Fruit fly (Drosophila melanogaster) whole organism, embryonic: ENCODE data around the gene CG45078.
A peak's percentile ranks its signal among the peaks of the same experiment; 100 is the strongest.

ENCODE experiments used
- Aef1 ChIP-seq: fragments of 200-800 bp; sonication (Bioruptor generic); IDR thresholded peaks from 3 replicates; pipeline ENCODE4 v1.3.6; 2022; ENCODE audit warnings: missing biosample characterization, missing genetic modification characterization
- Antp ChIP-seq: fragments of 200-800 bp; sonication (Bioruptor generic); optimal IDR thresholded peaks from 3 replicates; lab custom pipeline; 2016; ENCODE audit warnings: missing biosample characterization, missing genetic modification characterization
- Awh ChIP-seq: fragments of 200-800 bp; sonication (Bioruptor generic); IDR thresholded peaks from 2 replicates; pipeline ENCODE4, ENCODE4 v1.3.6; 2022; ENCODE audit warnings: missing biosample characterization, missing genetic modification characterization
- CG10209 ChIP-seq: fragments of 200-800 bp; sonication (Bioruptor generic); optimal IDR thresholded peaks from 3 replicates; lab custom pipeline; 2017; ENCODE audit warnings: missing biosample characterization, mild to moderate bottlenecking, missing genetic modification characterization, missing genetic modification reagents
- CG10543 ChIP-seq: fragments of 200-800 bp; sonication (Bioruptor generic); optimal IDR thresholded peaks from 3 replicates; lab custom pipeline; 2017; ENCODE audit warnings: missing biosample characterization, mild to moderate bottlenecking, missing genetic modification characterization, moderate library complexity
- CG11247 ChIP-seq: fragments of 200-800 bp; sonication (Bioruptor generic); IDR thresholded peaks from 2 replicates; pipeline ENCODE4 v1.3.6; 2022; ENCODE audit warnings: missing biosample characterization, missing genetic modification characterization
- CG12299 ChIP-seq: fragments of 200-800 bp; sonication (Bioruptor generic); optimal IDR thresholded peaks from 2 replicates; lab custom pipeline; 2018; ENCODE audit warnings: missing biosample characterization, mild to moderate bottlenecking, missing genetic modification characterization
- CG14014 ChIP-seq: fragments of 200-800 bp; sonication (Bioruptor generic); IDR thresholded peaks from 2 replicates; pipeline ENCODE4 v1.3.6; 2022; ENCODE audit warnings: missing biosample characterization, missing genetic modification characterization
- CG14441 ChIP-seq: fragments of 200-800 bp; sonication (Bioruptor generic); IDR thresholded peaks from 2 replicates; pipeline ENCODE4 v1.3.6; 2022; ENCODE audit warnings: missing biosample characterization, missing genetic modification characterization
- CG16813 ChIP-seq: fragments of 200-800 bp; sonication (Bioruptor generic); IDR thresholded peaks from 3 replicates; pipeline ENCODE4 v1.3.6; 2022; ENCODE audit warnings: missing biosample characterization, missing genetic modification characterization; ENCODE audit not compliant: partially characterized antibody
- CG17802 ChIP-seq: fragments of 200-800 bp; sonication (Bioruptor generic); optimal IDR thresholded peaks from 2 replicates; lab custom pipeline; 2018; ENCODE audit warnings: missing biosample characterization, mild to moderate bottlenecking, missing genetic modification characterization, moderate library complexity
- CG17829 ChIP-seq: fragments of 200-800 bp; optimal IDR thresholded peaks from 2 replicates; lab custom pipeline; 2019; ENCODE audit warnings: missing biosample characterization, mild to moderate bottlenecking, missing genetic modification characterization, moderate library complexity
- CG18262 ChIP-seq: fragments of 200-800 bp; optimal IDR thresholded peaks from 3 replicates; lab custom pipeline; 2019; ENCODE audit warnings: missing biosample characterization, mild to moderate bottlenecking, missing genetic modification characterization, moderate library complexity
- CG18599 ChIP-seq: fragments of 200-800 bp; sonication (Bioruptor generic); optimal IDR thresholded peaks from 3 replicates; lab custom pipeline; 2017; ENCODE audit warnings: missing biosample characterization, missing genetic modification characterization, mild to moderate bottlenecking, moderate library complexity, missing genetic modification reagents
- CG30431 ChIP-seq: fragments of 200-800 bp; sonication (Bioruptor generic); optimal IDR thresholded peaks from 2 replicates; lab custom pipeline; 2017; ENCODE audit warnings: missing biosample characterization, missing genetic modification characterization
- CG3065 ChIP-seq: fragments of 200-800 bp; sonication (Bioruptor generic); optimal IDR thresholded peaks from 2 replicates; lab custom pipeline; 2016; ENCODE audit warnings: missing biosample characterization, missing genetic modification characterization
- CG32532 ChIP-seq: fragments of 200-800 bp; sonication (Bioruptor generic); IDR thresholded peaks from 2 replicates; pipeline ENCODE4 v1.3.6; 2022; ENCODE audit warnings: missing biosample characterization, missing genetic modification characterization
- CG3995 ChIP-seq: fragments of 200-800 bp; sonication (Bioruptor generic); optimal IDR thresholded peaks from 3 replicates; lab custom pipeline; 2016; ENCODE audit warnings: missing biosample characterization, missing genetic modification characterization
- CG6254 ChIP-seq: fragments of 200-800 bp; sonication (Bioruptor generic); optimal IDR thresholded peaks from 3 replicates; lab custom pipeline; 2017; ENCODE audit warnings: mild to moderate bottlenecking, missing biosample characterization, missing genetic modification reagents, missing genetic modification characterization
- CG6854 ChIP-seq: fragments of 200-800 bp; sonication (Bioruptor generic); optimal IDR thresholded peaks from 3 replicates; lab custom pipeline; 2017; ENCODE audit warnings: missing biosample characterization, mild to moderate bottlenecking, missing genetic modification characterization
- CG8765 ChIP-seq: fragments of 200-800 bp; sonication (Bioruptor generic); IDR thresholded peaks from 2 replicates; pipeline ENCODE4 v1.3.6; 2022; ENCODE audit warnings: missing biosample characterization, missing genetic modification characterization
- CkIIα-i1 ChIP-seq: fragments of 200-800 bp; sonication (Bioruptor generic); IDR thresholded peaks from 2 replicates; pipeline ENCODE4 v1.3.6; 2022; ENCODE audit warnings: missing biosample characterization, missing genetic modification characterization
- CrebB ChIP-seq: fragments of 200-800 bp; sonication (Bioruptor generic); optimal IDR thresholded peaks from 3 replicates; lab custom pipeline; 2018; ENCODE audit warnings: missing biosample characterization, mild to moderate bottlenecking, missing genetic modification characterization
- Dfd ChIP-seq, 2 experiments: fragments of >200 bp; optimal IDR thresholded peaks; 2 replicates each; lab custom pipeline; 2017; ENCODE audit warnings: missing biosample characterization in 2 of 2, missing genetic modification characterization in 2 of 2
- HLH3B ChIP-seq: fragments of 200-800 bp; sonication (Bioruptor generic); IDR thresholded peaks from 2 replicates; pipeline ENCODE4 v1.3.6; 2022; ENCODE audit warnings: missing biosample characterization, missing genetic modification characterization
- Mad ChIP-seq: fragments of 200-800 bp; sonication (Bioruptor generic); optimal IDR thresholded peaks from 2 replicates; lab custom pipeline; 2016; ENCODE audit warnings: missing biosample characterization, missing genetic modification characterization
- NC2β ChIP-seq: fragments of 200-800 bp; sonication (Bioruptor generic); optimal IDR thresholded peaks from 2 replicates; lab custom pipeline; 2016; ENCODE audit warnings: missing biosample characterization, missing genetic modification characterization
- Spps ChIP-seq: fragments of 200-800 bp; sonication (Bioruptor generic); optimal IDR thresholded peaks from 2 replicates; lab custom pipeline; 2018; ENCODE audit warnings: missing biosample characterization, mild to moderate bottlenecking, missing genetic modification characterization
- Ssrp ChIP-seq: fragments of 200-800 bp; sonication (Bioruptor generic); optimal IDR thresholded peaks from 2 replicates; lab custom pipeline; 2018; ENCODE audit warnings: missing biosample characterization, mild to moderate bottlenecking, missing genetic modification characterization, moderate library complexity
- TFAM ChIP-seq: fragments of 200-800 bp; sonication (Bioruptor generic); optimal IDR thresholded peaks from 2 replicates; lab custom pipeline; 2017; ENCODE audit warnings: missing biosample characterization, missing genetic modification characterization, inconsistent platforms
- al ChIP-seq: fragments of 200-800 bp; sonication (Bioruptor generic); IDR thresholded peaks from 2 replicates; pipeline ENCODE4 v1.3.6; 2022; ENCODE audit warnings: missing biosample characterization, missing genetic modification characterization
- bbx ChIP-seq: fragments of 200-800 bp; sonication (Bioruptor generic); IDR thresholded peaks from 2 replicates; pipeline ENCODE4 v1.3.6; 2022; ENCODE audit warnings: missing biosample characterization, missing genetic modification characterization; ENCODE audit not compliant: partially characterized antibody
- en ChIP-seq: fragments of 200-800 bp; sonication (Bioruptor generic); optimal IDR thresholded peaks from 2 replicates; lab custom pipeline; 2016; ENCODE audit warnings: missing biosample characterization, missing genetic modification characterization
- eve ChIP-seq, 2 experiments: fragments of >200 bp; optimal IDR thresholded peaks; 2 replicates each; lab custom pipeline; 2017; ENCODE audit warnings: missing biosample characterization in 2 of 2, missing genetic modification characterization in 2 of 2
- exex ChIP-seq: fragments of 200-800 bp; sonication (Bioruptor generic); optimal IDR thresholded peaks from 4 replicates; lab custom pipeline; 2018; ENCODE audit warnings: missing biosample characterization, mild to moderate bottlenecking, missing genetic modification characterization, moderate library complexity
- fd64A ChIP-seq: fragments of 200-800 bp; sonication (Bioruptor generic); optimal IDR thresholded peaks from 3 replicates; lab custom pipeline; 2018; ENCODE audit warnings: missing biosample characterization, mild to moderate bottlenecking, missing genetic modification characterization
- gce ChIP-seq: fragments of 200-800 bp; sonication (Bioruptor generic); IDR thresholded peaks from 3 replicates; pipeline ENCODE4 v1.3.6; 2022; ENCODE audit warnings: missing biosample characterization, missing genetic modification characterization
- gfzf ChIP-seq: fragments of 200-800 bp; sonication (Bioruptor generic); optimal IDR thresholded peaks from 2 replicates; lab custom pipeline; 2016; ENCODE audit warnings: missing biosample characterization, mild to moderate bottlenecking, missing genetic modification characterization, moderate library complexity
- gsb ChIP-seq: fragments of 200-800 bp; sonication (Bioruptor generic); IDR thresholded peaks from 2 replicates; pipeline ENCODE4 v1.3.6; 2022; ENCODE audit warnings: missing biosample characterization, missing genetic modification characterization
- her ChIP-seq: fragments of 200-800 bp; sonication (Bioruptor generic); optimal IDR thresholded peaks from 2 replicates; lab custom pipeline; 2016; ENCODE audit warnings: missing biosample characterization, missing genetic modification characterization
- lmd ChIP-seq: fragments of 200-800 bp; sonication (Bioruptor generic); IDR thresholded peaks from 2 replicates; pipeline ENCODE4 v1.3.6; 2022; ENCODE audit warnings: missing biosample characterization, missing genetic modification characterization
- lola ChIP-seq, 3 experiments: fragments of >200 bp in 2 of 3; fragments of 200-800 bp in 1 of 3; sonication (Bioruptor generic) in 1 of 3; optimal IDR thresholded peaks; 2 replicates each; lab custom pipeline; 2017 to 2019; ENCODE audit warnings: missing biosample characterization in 3 of 3, missing genetic modification characterization in 3 of 3, mild to moderate bottlenecking in 1 of 3, moderate library complexity in 1 of 3
- nerfin-2 ChIP-seq: fragments of 200-800 bp; sonication (Bioruptor generic); IDR thresholded peaks from 2 replicates; pipeline ENCODE4 v1.3.6; 2022; ENCODE audit warnings: missing biosample characterization, missing genetic modification characterization; ENCODE audit not compliant: partially characterized antibody
- pzg ChIP-seq: fragments of 200-800 bp; sonication (Bioruptor generic); optimal IDR thresholded peaks from 3 replicates; lab custom pipeline; 2018; ENCODE audit warnings: missing biosample characterization, mild to moderate bottlenecking, missing genetic modification characterization, moderate library complexity
- repo ChIP-seq: fragments of 200-800 bp; sonication (Bioruptor generic); optimal IDR thresholded peaks from 2 replicates; lab custom pipeline; 2016; ENCODE audit warnings: missing biosample characterization, missing genetic modification characterization
- sima ChIP-seq: fragments of 200-800 bp; sonication (Bioruptor generic); optimal IDR thresholded peaks from 2 replicates; lab custom pipeline; 2016; ENCODE audit warnings: missing biosample characterization, missing genetic modification characterization
- slou ChIP-seq: fragments of 200-800 bp; sonication (Bioruptor generic); optimal IDR thresholded peaks from 3 replicates; lab custom pipeline; 2016; ENCODE audit warnings: missing biosample characterization, missing genetic modification characterization
- sna ChIP-seq: fragments of 200-800 bp; sonication (Bioruptor generic); IDR thresholded peaks from 2 replicates; pipeline ENCODE4 v1.3.6; 2022; ENCODE audit warnings: missing biosample characterization, missing genetic modification characterization; ENCODE audit not compliant: partially characterized antibody
- sqz ChIP-seq: fragments of 200-800 bp; sonication (Bioruptor generic); optimal IDR thresholded peaks from 3 replicates; lab custom pipeline; 2018; ENCODE audit warnings: missing biosample characterization, mild to moderate bottlenecking, missing genetic modification characterization
- vvl ChIP-seq: fragments of 200-800 bp; sonication (Bioruptor generic); IDR thresholded peaks from 2 replicates; pipeline ENCODE4 v1.3.6; 2022; ENCODE audit warnings: missing biosample characterization, missing genetic modification characterization

Gene CG45078

dm6 chr3R:10788186-10788585 lies 11.0 kb upstream of the CG45078 start, which contains the start of the genes Art1 and Mcm5 (continued):
- TF ChIP-seq CG16813 (GFP tag; lab: Robert Waterston, UW) = peak; percentile 96
- TF ChIP-seq lmd (GFP tag; lab: Robert Waterston, UW) = no peak; the same call in 1 of the 2 replicates
- peak; percentile 78 for TF ChIP-seq pzg (GFP tag; lab: Kevin White, UChicago)
- TF ChIP-seq TFAM (GFP tag; lab: Kevin White, UChicago) = no peak
- TF ChIP-seq CG3995 (GFP tag; lab: Kevin White, UChicago) = peak; percentile 84
- TF ChIP-seq nerfin-2 (GFP tag; lab: Robert Waterston, UW) = peak; percentile 83
- no peak for TF ChIP-seq Ssrp (tag; lab: Kevin White, UChicago)
- peak; percentile 36 for TF ChIP-seq CG18262 (tag; lab: Kevin White, UChicago)
- no peak for TF ChIP-seq CkIIα-i1 (GFP tag; lab: Robert Waterston, UW)
- no peak for TF ChIP-seq exex (tag; lab: Kevin White, UChicago)
- peak; percentile 71 for TF ChIP-seq gfzf
- TF ChIP-seq HLH3B (GFP tag; lab: Robert Waterston, UW) = no peak
- no peak for TF ChIP-seq gsb (GFP tag; lab: Robert Waterston, UW)
- TF ChIP-seq CrebB = no peak
- no peak for TF ChIP-seq gce (GFP tag; lab: Robert Waterston, UW)
- TF ChIP-seq eve (GFP tag; optimal IDR thresholded peaks at IDR 0.05; lab: Kevin White, UChicago) = no peak
- no peak for TF ChIP-seq sima
- no peak for TF ChIP-seq CG14441 (GFP tag; lab: Robert Waterston, UW)
- no peak for TF ChIP-seq sqz (GFP tag; lab: Kevin White, UChicago)
- 0 out of 2 replicates have a peak, but pooled peaks have one; percentile 38 for TF ChIP-seq CG11247 (GFP tag; lab: Robert Waterston, UW)

DNA sequence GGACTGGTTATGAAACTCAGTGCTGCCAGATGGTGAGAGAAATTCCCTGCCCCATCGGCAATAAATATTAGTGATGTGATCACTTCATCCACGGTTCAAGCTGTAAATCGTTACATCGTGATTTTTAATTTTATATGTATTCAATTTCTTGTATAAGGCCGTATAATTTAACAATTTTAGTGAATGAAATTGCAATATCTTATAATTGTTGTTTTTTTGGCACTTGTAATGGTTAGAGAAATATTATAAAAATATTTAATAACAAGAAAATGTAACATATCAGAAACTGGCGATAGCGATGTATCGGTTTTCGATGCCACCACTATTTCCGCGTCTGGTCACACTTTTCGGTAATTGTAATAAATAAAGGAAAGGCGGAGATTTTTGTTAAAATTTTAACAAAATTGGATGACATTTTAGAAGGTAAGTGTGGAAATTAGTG lies 6.9 kb upstream of the CG45078 start, which contains the start of the genes mRpL37 and Rbp1:
TSS of gene mRpL37 (minus strand) at position 35 of the 442 bp plus-strand sequence.
TSS of gene Rbp1 (plus strand) at position 326 of the 442 bp plus-strand sequence.
- TF ChIP-seq CG12299 (tag; lab: Kevin White, UChicago) (peak; percentile 55), CG6254 (GFP tag; lab: Kevin White, UChicago) (no peak), sna (GFP tag; lab: Robert Waterston, UW) (peak; percentile 86), CG8765 (GFP tag; lab: Robert Waterston, UW) (peak; percentile 84), al (GFP tag; lab: Robert Waterston, UW) (peak; percentile 85), CG18599 (GFP tag; lab: Kevin White, UChicago) (peak; percentile 56), NC2β (GFP tag; lab: Kevin White, UChicago) (peak; percentile 45), Mad (GFP tag; lab: Kevin White, UChicago) (peak; percentile 54), CG10209 (peak; percentile 69), CG30431 (peak; percentile 40), CG6854 (GFP tag; lab: Kevin White, UChicago) (no peak), vvl (no peak; the same call in 1 of the 2 replicates), Spps (tag; lab: Kevin White, UChicago) (peak; percentile 43), CG17829 (tag; lab: Kevin White, UChicago) (peak; percentile 89), Antp (GFP tag; lab: Kevin White, UChicago) (peak; percentile 61), her (GFP tag; lab: Kevin White, UChicago) (no peak), CG3065 (peak; percentile 23), CG18262 (tag; lab: Kevin White, UChicago) (peak; percentile 81), CkIIα-i1 (GFP tag; lab: Robert Waterston, UW) (no peak), lola (GFP tag; optimal IDR thresholded peaks at IDR 0.05; lab: Kevin White, UChicago) (peak in 1 of 3 experiments; percentile 86), CG14014 (GFP tag; lab: Robert Waterston, UW) (peak; percentile 54; the same call in 1 of the 2 replicates), repo (GFP tag; lab: Kevin White, UChicago) (no peak), Dfd (GFP tag; optimal IDR thresholded peaks at IDR 0.05; lab: Kevin White, UChicago) (peak in 1 of 2 experiments; percentile 16), en (GFP tag; lab: Kevin White, UChicago) (no peak), fd64A (no peak), CG32532 (GFP tag; lab: Robert Waterston, UW) (peak; percentile 85), slou (GFP tag; lab: Kevin White, UChicago) (peak; percentile 80), CG10543 (GFP tag; lab: Kevin White, UChicago) (peak; percentile 59), Aef1 (GFP tag; lab: Robert Waterston, UW) (peak; percentile 88), Awh (GFP tag; lab: Robert Waterston, UW) (no peak), bbx (GFP tag; lab: Robert Waterston, UW) (peak; percentile 56), CG17802 (tag; lab: Kevin White, UChicago) (no peak)
